Fruit fly (Drosophila melanogaster) whole organism, embryonic: Measurements from ENCODE around the gene CG18213.

Source experiments
- Ada2b ChIP-seq: fragments of 200-800 bp; sonication (Bioruptor generic); IDR thresholded peaks from 2 replicates; pipeline ENCODE4 v1.3.6; 2022; ENCODE audit warnings: missing biosample characterization, missing genetic modification characterization
- CG10565 ChIP-seq: fragments of 200-800 bp; sonication (Bioruptor generic); optimal IDR thresholded peaks from 3 replicates; lab custom pipeline; 2016; ENCODE audit warnings: missing biosample characterization, mild to moderate bottlenecking, missing genetic modification characterization
- CG10959 ChIP-seq: fragments of 200-800 bp; sonication (Bioruptor generic); IDR thresholded peaks from 2 replicates; pipeline ENCODE4 v1.3.6; 2022; ENCODE audit warnings: missing biosample characterization, missing genetic modification characterization
- CG11085 ChIP-seq: fragments of 200-800 bp; sonication (Bioruptor generic); IDR thresholded peaks from 2 replicates; pipeline ENCODE4 v1.3.6; 2022; ENCODE audit warnings: missing biosample characterization, missing genetic modification characterization
- CG11695 ChIP-seq: fragments of 200-800 bp; sonication (Bioruptor generic); IDR thresholded peaks from 3 replicates; pipeline ENCODE4 v1.3.6; 2022; ENCODE audit warnings: missing biosample characterization, missing genetic modification characterization
- CG12104 ChIP-seq: fragments of 200-800 bp; sonication (Bioruptor generic); optimal IDR thresholded peaks from 3 replicates; lab custom pipeline; 2016; ENCODE audit warnings: missing biosample characterization, missing genetic modification characterization
- CG13624 ChIP-seq: fragments of 200-800 bp; sonication (Bioruptor generic); optimal IDR thresholded peaks from 2 replicates; lab custom pipeline; 2016; ENCODE audit warnings: missing biosample characterization, missing genetic modification characterization
- CG14667 ChIP-seq: fragments of 200-800 bp; sonication (Bioruptor generic); IDR thresholded peaks from 2 replicates; pipeline ENCODE4 v1.3.6; 2022; ENCODE audit warnings: missing biosample characterization, missing genetic modification characterization
- CG15269 ChIP-seq: fragments of 200-800 bp; sonication (Bioruptor generic); optimal IDR thresholded peaks from 2 replicates; lab custom pipeline; 2018; ENCODE audit warnings: missing biosample characterization, mild to moderate bottlenecking, missing genetic modification characterization, moderate library complexity
- CG15514 ChIP-seq: fragments of 200-800 bp; sonication (Bioruptor generic); optimal IDR thresholded peaks from 3 replicates; lab custom pipeline; 2017; ENCODE audit warnings: missing biosample characterization, missing genetic modification characterization, mild to moderate bottlenecking, moderate library complexity, missing genetic modification reagents
- CG16779 ChIP-seq: fragments of 200-800 bp; sonication (Bioruptor generic); IDR thresholded peaks from 2 replicates; pipeline ENCODE4 v1.3.6; 2022; ENCODE audit warnings: missing biosample characterization, missing genetic modification characterization
- CG17829 ChIP-seq: fragments of 200-800 bp; optimal IDR thresholded peaks from 2 replicates; lab custom pipeline; 2019; ENCODE audit warnings: missing biosample characterization, mild to moderate bottlenecking, missing genetic modification characterization, moderate library complexity
- CG2116 ChIP-seq: fragments of 200-800 bp; sonication (Bioruptor generic); optimal IDR thresholded peaks from 3 replicates; lab custom pipeline; 2018; ENCODE audit warnings: missing biosample characterization, mild to moderate bottlenecking, missing genetic modification characterization
- CG2129 ChIP-seq: fragments of 200-800 bp; sonication (Bioruptor generic); IDR thresholded peaks from 2 replicates; pipeline ENCODE4 v1.3.6; 2022; ENCODE audit warnings: missing biosample characterization, missing genetic modification characterization; ENCODE audit not compliant: partially characterized antibody
- CG2199 ChIP-seq: fragments of 200-800 bp; sonication (Bioruptor generic); IDR thresholded peaks from 3 replicates; pipeline ENCODE4 v1.3.6; 2022; ENCODE audit warnings: missing biosample characterization, missing genetic modification characterization
- CG2712 ChIP-seq: fragments of 200-800 bp; optimal IDR thresholded peaks from 3 replicates; lab custom pipeline; 2019; ENCODE audit warnings: missing biosample characterization, mild to moderate bottlenecking, missing genetic modification characterization, moderate library complexity
- CG2875 ChIP-seq: fragments of 200-800 bp; sonication (Bioruptor generic); optimal IDR thresholded peaks from 2 replicates; lab custom pipeline; 2017; ENCODE audit warnings: missing biosample characterization, mild to moderate bottlenecking, missing genetic modification characterization, missing genetic modification reagents
- CG4328 ChIP-seq: fragments of 200-800 bp; sonication (Bioruptor generic); optimal IDR thresholded peaks from 3 replicates; lab custom pipeline; 2017; ENCODE audit warnings: missing biosample characterization, missing genetic modification reagents, missing genetic modification characterization
- CG7556 ChIP-seq: fragments of 200-800 bp; sonication (Bioruptor generic); optimal IDR thresholded peaks from 2 replicates; lab custom pipeline; 2017; ENCODE audit warnings: missing biosample characterization, mild to moderate bottlenecking, missing genetic modification characterization
- CHES-1-like ChIP-seq: fragments of 200-800 bp; sonication (Bioruptor generic); optimal IDR thresholded peaks from 2 replicates; lab custom pipeline; 2016; ENCODE audit warnings: missing biosample characterization, missing genetic modification characterization
- D19A ChIP-seq: fragments of 200-800 bp; optimal IDR thresholded peaks from 3 replicates; lab custom pipeline; 2019; ENCODE audit warnings: missing biosample characterization, mild to moderate bottlenecking, missing genetic modification characterization, moderate library complexity
- Dad ChIP-seq: fragments of 200-800 bp; sonication (Bioruptor generic); optimal IDR thresholded peaks from 3 replicates; lab custom pipeline; 2016; ENCODE audit warnings: missing biosample characterization, missing genetic modification characterization
- Dek ChIP-seq: fragments of 200-800 bp; sonication (Bioruptor generic); optimal IDR thresholded peaks from 3 replicates; lab custom pipeline; 2019; ENCODE audit warnings: missing biosample characterization, mild to moderate bottlenecking, missing genetic modification characterization, moderate library complexity
- Dref ChIP-seq: fragments of 200-800 bp; sonication (Bioruptor generic); IDR thresholded peaks from 2 replicates; pipeline ENCODE4 v1.3.6; 2022; ENCODE audit warnings: missing biosample characterization, missing genetic modification characterization
- Fer1 ChIP-seq: fragments of 200-800 bp; sonication (Bioruptor generic); optimal IDR thresholded peaks from 2 replicates; lab custom pipeline; 2017; ENCODE audit warnings: missing biosample characterization, mild to moderate bottlenecking, missing genetic modification characterization
- Hmr ChIP-seq: fragments of 200-800 bp; sonication (Bioruptor generic); optimal IDR thresholded peaks from 3 replicates; lab custom pipeline; 2017; ENCODE audit warnings: mild to moderate bottlenecking, missing biosample characterization, missing genetic modification reagents, missing genetic modification characterization
- Hr3 ChIP-seq: fragments of 200-800 bp; sonication (Bioruptor generic); optimal IDR thresholded peaks from 3 replicates; lab custom pipeline; 2016; ENCODE audit warnings: missing biosample characterization, missing genetic modification characterization
- MBD-R2 ChIP-seq: fragments of 200-800 bp; sonication (Bioruptor generic); IDR thresholded peaks from 2 replicates; pipeline ENCODE4 v1.3.6; 2022; ENCODE audit warnings: missing biosample characterization, missing genetic modification characterization
- Mes4 ChIP-seq: fragments of 200-800 bp; sonication (Bioruptor generic); optimal IDR thresholded peaks from 2 replicates; lab custom pipeline; 2016; ENCODE audit warnings: missing biosample characterization, missing genetic modification characterization
- Oli ChIP-seq: fragments of 200-800 bp; sonication (Bioruptor generic); optimal IDR thresholded peaks from 2 replicates; lab custom pipeline; 2018; ENCODE audit warnings: missing biosample characterization, mild to moderate bottlenecking, missing genetic modification characterization, moderate library complexity
- Sry-β ChIP-seq: fragments of 200-800 bp; sonication (Bioruptor generic); optimal IDR thresholded peaks from 2 replicates; lab custom pipeline; 2018; ENCODE audit warnings: missing biosample characterization, mild to moderate bottlenecking, missing genetic modification characterization, moderate library complexity
- Stat92E ChIP-seq, 3 experiments: fragments of >200 bp in 2 of 3; fragments of 200-800 bp in 1 of 3; sonication (Bioruptor generic) in 1 of 3; optimal IDR thresholded peaks; 2 replicates each; lab custom pipeline; 2017 to 2019; ENCODE audit warnings: missing biosample characterization in 3 of 3, missing genetic modification characterization in 3 of 3, mild to moderate bottlenecking in 1 of 3, moderate library complexity in 1 of 3
- Xrp1 ChIP-seq: fragments of 200-800 bp; sonication (Bioruptor generic); IDR thresholded peaks from 2 replicates; pipeline ENCODE4 v1.3.6; 2022; ENCODE audit warnings: missing biosample characterization, missing genetic modification characterization
- chn ChIP-seq: fragments of 200-800 bp; sonication (Bioruptor generic); optimal IDR thresholded peaks from 2 replicates; lab custom pipeline; 2016; ENCODE audit warnings: missing biosample characterization, missing genetic modification characterization
- ems ChIP-seq: fragments of 200-800 bp; sonication (Bioruptor generic); optimal IDR thresholded peaks from 3 replicates; lab custom pipeline; 2016; ENCODE audit warnings: missing biosample characterization, missing genetic modification characterization
- esg ChIP-seq: fragments of 200-800 bp; sonication (Bioruptor generic); conservative IDR thresholded peaks from 2 replicates; pipeline ENCODE4 v1.3.6; 2022; ENCODE audit warnings: missing biosample characterization, missing genetic modification characterization
- fu2 ChIP-seq: fragments of 200-800 bp; sonication (Bioruptor generic); optimal IDR thresholded peaks from 2 replicates; lab custom pipeline; 2016; ENCODE audit warnings: missing biosample characterization, missing genetic modification characterization
- gem ChIP-seq: fragments of 200-800 bp; sonication (Bioruptor generic); optimal IDR thresholded peaks from 2 replicates; lab custom pipeline; 2019; ENCODE audit warnings: missing biosample characterization, mild to moderate bottlenecking, missing genetic modification characterization, moderate library complexity
- grau ChIP-seq: fragments of 200-800 bp; optimal IDR thresholded peaks from 3 replicates; lab custom pipeline; 2019; ENCODE audit warnings: missing biosample characterization, mild to moderate bottlenecking, missing genetic modification characterization, moderate library complexity
- kni ChIP-seq: fragments of 200-800 bp; sonication (Bioruptor generic); optimal IDR thresholded peaks from 3 replicates; lab custom pipeline; 2017; ENCODE audit warnings: mild to moderate bottlenecking, missing biosample characterization, missing genetic modification reagents, missing genetic modification characterization
- lab ChIP-seq: fragments of 200-800 bp; sonication (Bioruptor generic); optimal IDR thresholded peaks from 3 replicates; lab custom pipeline; 2017; ENCODE audit warnings: missing biosample characterization, missing genetic modification characterization, mild to moderate bottlenecking, moderate library complexity, missing genetic modification reagents
- luna ChIP-seq: fragments of 200-800 bp; sonication (Bioruptor generic); optimal IDR thresholded peaks from 2 replicates; lab custom pipeline; 2016; ENCODE audit warnings: missing biosample characterization, missing genetic modification characterization
- mld ChIP-seq: fragments of 200-800 bp; sonication (Bioruptor generic); IDR thresholded peaks from 3 replicates; pipeline ENCODE4 v1.3.6; 2022; ENCODE audit warnings: missing biosample characterization, missing genetic modification characterization; ENCODE audit not compliant: partially characterized antibody
- onecut ChIP-seq: fragments of 200-800 bp; sonication (Bioruptor generic); IDR thresholded peaks from 2 replicates; pipeline ENCODE4 v1.3.6; 2022; ENCODE audit warnings: missing biosample characterization, missing genetic modification characterization
- org-1 ChIP-seq: fragments of 200-800 bp; sonication (Bioruptor generic); optimal IDR thresholded peaks from 2 replicates; lab custom pipeline; 2017; ENCODE audit warnings: missing biosample characterization, missing genetic modification characterization
- rib ChIP-seq: fragments of 200-800 bp; sonication (Bioruptor generic); IDR thresholded peaks from 2 replicates; pipeline ENCODE4 v1.3.6; 2022; ENCODE audit warnings: missing biosample characterization, missing genetic modification characterization
- scrt ChIP-seq: fragments of 200-800 bp; sonication (Bioruptor generic); optimal IDR thresholded peaks from 2 replicates; lab custom pipeline; 2018; ENCODE audit warnings: missing biosample characterization, mild to moderate bottlenecking, missing genetic modification characterization, moderate library complexity
- sima ChIP-seq: fragments of 200-800 bp; sonication (Bioruptor generic); optimal IDR thresholded peaks from 2 replicates; lab custom pipeline; 2016; ENCODE audit warnings: missing biosample characterization, missing genetic modification characterization
- vvl ChIP-seq: fragments of 200-800 bp; sonication (Bioruptor generic); IDR thresholded peaks from 2 replicates; pipeline ENCODE4 v1.3.6; 2022; ENCODE audit warnings: missing biosample characterization, missing genetic modification characterization
- yki ChIP-seq: fragments of >200 bp; optimal IDR thresholded peaks from 3 replicates; lab custom pipeline; 2018

CG18213 gene

dm6 chr3R:17056183-17056904 lies 16.3 kb upstream of the CG18213 start (continued):
- TF ChIP-seq yki (lab: Kevin White, UChicago): no peak
- TF ChIP-seq Oli (tag; lab: Kevin White, UChicago): no peak
- no peak for TF ChIP-seq luna (GFP tag; lab: Kevin White, UChicago)
- TF ChIP-seq CG13624 (GFP tag; lab: Kevin White, UChicago): no peak
- peak; percentile 30 for TF ChIP-seq lab (GFP tag; lab: Kevin White, UChicago)
- TF ChIP-seq kni (GFP tag; lab: Kevin White, UChicago): peak; percentile 99
- TF ChIP-seq CG16779 (GFP tag; lab: Robert Waterston, UW): no peak
- peak; percentile 24 for TF ChIP-seq grau (tag; lab: Kevin White, UChicago)
- no peak for TF ChIP-seq Dad
- peak; percentile 37 for TF ChIP-seq CHES-1-like
- peak; percentile 22; the same call in 1 of the 2 replicates for TF ChIP-seq MBD-R2 (GFP tag; lab: Robert Waterston, UW)
- peak; percentile 58 for TF ChIP-seq chn (GFP tag; lab: Kevin White, UChicago)
- peak; percentile 25 for TF ChIP-seq org-1
- TF ChIP-seq mld (GFP tag; lab: Robert Waterston, UW): peak; percentile 57; the same call in 1 of the 3 replicates
- no peak for TF ChIP-seq gem (tag; lab: Kevin White, UChicago)
- TF ChIP-seq CG7556 (GFP tag; lab: Kevin White, UChicago): no peak
- no peak for TF ChIP-seq sima (GFP tag; lab: Kevin White, UChicago)
- TF ChIP-seq onecut (GFP tag; lab: Robert Waterston, UW): peak; percentile 21; the same call in 1 of the 2 replicates
- TF ChIP-seq CG15514: no peak
- TF ChIP-seq rib (GFP tag; lab: Robert Waterston, UW): peak; percentile 76; the same call in 1 of the 2 replicates
- no peak for TF ChIP-seq Dref (GFP tag; lab: Robert Waterston, UW)
- TF ChIP-seq Hr3 (GFP tag; lab: Kevin White, UChicago): no peak
- no peak for TF ChIP-seq CG11085 (GFP tag; lab: Robert Waterston, UW)
- peak; percentile 70 for TF ChIP-seq Fer1
- no peak for TF ChIP-seq CG2875
- TF ChIP-seq CG14667 (GFP tag; lab: Robert Waterston, UW): 0 out of 2 replicates have a peak, but pooled peaks have one; percentile 6
- no peak for TF ChIP-seq ems (GFP tag; lab: Kevin White, UChicago)
- TF ChIP-seq D19A (tag; lab: Kevin White, UChicago): no peak
- TF ChIP-seq esg: no peak
- TF ChIP-seq Stat92E (GFP tag; optimal IDR thresholded peaks at IDR 0.05; lab: Kevin White, UChicago): no peak
- no peak for TF ChIP-seq CG10565
- TF ChIP-seq Mes4 (GFP tag; lab: Kevin White, UChicago): no peak
- TF ChIP-seq CG11695 (GFP tag; lab: Robert Waterston, UW): 0 out of 3 replicates have a peak, but pooled peaks have one; percentile 18
- TF ChIP-seq Xrp1 (GFP tag; lab: Robert Waterston, UW): no peak
- peak; percentile 42 for TF ChIP-seq vvl (GFP tag; lab: Robert Waterston, UW)
- peak; percentile 14 for TF ChIP-seq CG2116
- TF ChIP-seq CG2712 (tag; lab: Kevin White, UChicago): peak; percentile 9
- peak; percentile 73; the same call in 1 of the 3 replicates for TF ChIP-seq CG2199 (GFP tag; lab: Robert Waterston, UW)
- no peak for TF ChIP-seq CG12104 (GFP tag; lab: Kevin White, UChicago)
- TF ChIP-seq CG15269 (tag; lab: Kevin White, UChicago): peak; percentile 5
- peak; percentile 19 for TF ChIP-seq CG17829
- TF ChIP-seq CG10959 (GFP tag; lab: Robert Waterston, UW): no peak
- no peak for TF ChIP-seq fu2 (GFP tag; lab: Kevin White, UChicago)
- no peak for TF ChIP-seq Ada2b
- no peak for TF ChIP-seq Dek (tag; lab: Kevin White, UChicago)
- peak; percentile 77 for TF ChIP-seq scrt (GFP tag; lab: Kevin White, UChicago)
- peak; percentile 42 for TF ChIP-seq Hmr (GFP tag; lab: Kevin White, UChicago)
- no peak for TF ChIP-seq CG2129 (GFP tag; lab: Robert Waterston, UW)
- TF ChIP-seq CG4328: no peak
- TF ChIP-seq Sry-β (GFP tag; lab: Kevin White, UChicago): no peak
